Fruit fly (Drosophila melanogaster) whole organism, wandering third instar larva: ENCODE data around the gene shv.
A peak's percentile ranks its signal among the peaks of the same experiment; 100 is the strongest.

Source experiments
- Dfd ChIP-seq: fragments of >200 bp; optimal IDR thresholded peaks from 2 replicates; lab custom pipeline; 2017; ENCODE audit warnings: missing biosample characterization, missing genetic modification characterization
- dsf ChIP-seq: sonication (Bioruptor generic); optimal IDR thresholded peaks from 2 replicates; lab custom pipeline; 2016; ENCODE audit warnings: missing biosample characterization, missing genetic modification characterization, borderline replicate concordance
- h ChIP-seq: fragments of 200-800 bp; sonication (Bioruptor generic); optimal IDR thresholded peaks from 3 replicates; lab custom pipeline; 2016; ENCODE audit warnings: missing biosample characterization, mild to moderate bottlenecking, missing genetic modification characterization
- psq ChIP-seq: fragments of 200-800 bp; sonication (Bioruptor generic); optimal IDR thresholded peaks from 3 replicates; lab custom pipeline; 2017; ENCODE audit warnings: missing biosample characterization, mild to moderate bottlenecking, missing genetic modification characterization, moderate library complexity

dm6 chr2L:499939-500338, 47.0 kb downstream of the shv start:
- TF ChIP-seq h (GFP tag; lab: Kevin White, UChicago) (no peak), dsf (GFP tag; lab: Kevin White, UChicago) (no peak), psq (GFP tag; lab: Kevin White, UChicago) (peak; percentile 19), Dfd (GFP tag; lab: Kevin White, UChicago) (no peak)
